Worm (Caenorhabditis elegans) whole organism, L2 larva: ENCODE measurements around the gene cbp-1.

Experiments used
- ZK546.5 ChIP-seq: sonication (generic microtip); optimal IDR thresholded peaks from 2 replicates; lab custom pipeline; 2017; ENCODE audit warnings: missing biosample characterization, missing genetic modification characterization
- ama-1 ChIP-seq: fragments of 150-350 bp; optimal IDR thresholded peaks from 2 replicates; lab custom pipeline; 2018; ENCODE audit warnings: inconsistent platforms
- lin-39 ChIP-seq: fragments of 150-350 bp; optimal IDR thresholded peaks from 2 replicates; lab custom pipeline; 2014; ENCODE audit warnings: missing biosample characterization, missing genetic modification reagents, missing genetic modification characterization
- lsy-2 ChIP-seq, 2 experiments: fragments of 150-350 bp in 1 of 2; sonication (generic microtip) in 1 of 2; optimal IDR thresholded peaks; 2 replicates each; lab custom pipeline; 2014 to 2017; ENCODE audit warnings: missing biosample characterization in 2 of 2, missing genetic modification characterization in 2 of 2
- nhr-21 ChIP-seq: fragments of 150-350 bp; optimal IDR thresholded peaks from 2 replicates; lab custom pipeline; 2014; ENCODE audit warnings: missing biosample characterization, missing genetic modification characterization
- nhr-77 ChIP-seq: fragments of 150-350 bp; optimal IDR thresholded peaks from 2 replicates; lab custom pipeline; 2014; ENCODE audit warnings: missing biosample characterization, missing genetic modification characterization
- unc-39 ChIP-seq: fragments of 150-350 bp; optimal IDR thresholded peaks from 2 replicates; lab custom pipeline; 2014; ENCODE audit warnings: missing biosample characterization, missing genetic modification characterization
- unc-62 ChIP-seq: fragments of 150-350 bp; optimal IDR thresholded peaks from 2 replicates; lab custom pipeline; 2014; ENCODE audit warnings: missing biosample characterization, missing genetic modification reagents, missing genetic modification characterization

DNA sequence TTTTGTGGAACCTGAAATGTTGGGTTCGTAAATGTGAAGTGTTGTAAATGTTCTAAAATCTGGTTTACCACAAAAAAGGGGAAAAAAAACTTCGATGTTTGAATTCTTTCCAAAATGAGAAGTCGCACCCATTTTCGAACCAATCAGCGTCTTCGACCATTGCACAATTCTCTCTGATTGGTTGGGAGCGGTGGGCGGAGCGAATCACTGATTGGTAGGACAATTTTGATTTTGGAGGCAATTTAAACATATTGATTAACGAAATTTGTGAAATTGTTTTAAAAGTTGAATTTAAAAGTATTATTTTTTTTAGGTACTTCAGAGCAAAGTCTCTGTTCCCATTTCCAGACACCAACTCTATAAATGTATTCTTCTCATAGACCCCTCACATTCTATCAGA, 22.8 kb downstream of the cbp-1 start:
- TF ChIP-seq ZK546.5 (no peak), lin-39 (tag; lab: Kevin White, UChicago) (no peak), nhr-21 (tag; lab: Kevin White, UChicago) (no peak), unc-39 (no peak), lsy-2 (tag; optimal IDR thresholded peaks at IDR 0.05; lab: Kevin White, UChicago) (no peak), unc-62 (no peak), ama-1 (lab: Kevin White, UChicago) (no peak), nhr-77 (no peak)
